Fruit fly (Drosophila melanogaster): ENCODE data around the gene tzn.
A peak's percentile ranks its signal among the peaks of the same experiment; 100 is the strongest.

tzn gene

dm6 chr3L:20798325-20798846, at the start of gene tzn, which contains the start of gene CG3698:
Gene tzn (plus strand): TSS chr3L:20798645.
Gene CG3698 (minus strand): TSS chr3L:20798375.
- no peak for TF ChIP-seq Pif1B (GFP tag; optimal IDR thresholded peaks at IDR 0.05)
- TF ChIP-seq rn (GFP tag; IDR thresholded peaks at IDR 0.05) = peak; percentile 76
- peak; percentile 48 for TF ChIP-seq gl (tag; optimal IDR thresholded peaks at IDR 0.05)
- no peak for TF ChIP-seq CG12605 (GFP tag; IDR thresholded peaks at IDR 0.05)
- peak; percentile 82 for TF ChIP-seq CG34367 (tag; optimal IDR thresholded peaks at IDR 0.05)
- no peak for TF ChIP-seq CG9948 (tag; optimal IDR thresholded peaks at IDR 0.05)
- TF ChIP-seq CG8301 (tag; optimal IDR thresholded peaks at IDR 0.05) = no peak
- TF ChIP-seq CG15710 (tag; optimal IDR thresholded peaks at IDR 0.05) = peak; percentile 72
- TF ChIP-seq CG32121 (GFP tag; IDR thresholded peaks at IDR 0.05) = peak; percentile 59; the same call in 1 of the 2 replicates
- TF ChIP-seq CG4496 (GFP tag; IDR thresholded peaks at IDR 0.05) = peak; percentile 89
- TF ChIP-seq Snoo (tag; optimal IDR thresholded peaks at IDR 0.05) = peak; percentile 93
- TF ChIP-seq EcR (GFP tag; optimal IDR thresholded peaks at IDR 0.05) = no peak
- TF ChIP-seq Ets98B (GFP tag; IDR thresholded peaks at IDR 0.05) = peak; percentile 52; the same call in 1 of the 2 replicates

dm6 chr3L:20750391-20750790, 48.1 kb upstream of the tzn start:
- TF ChIP-seq CG32121 (GFP tag; IDR thresholded peaks at IDR 0.05) (no peak), Ets98B (GFP tag; IDR thresholded peaks at IDR 0.05) (no peak), Snoo (tag; optimal IDR thresholded peaks at IDR 0.05) (no peak), CG13204 (GFP tag; optimal IDR thresholded peaks at IDR 0.05) (no peak), CG12605 (GFP tag; IDR thresholded peaks at IDR 0.05) (no peak), Pif1B (GFP tag; optimal IDR thresholded peaks at IDR 0.05) (no peak), CG15710 (tag; optimal IDR thresholded peaks at IDR 0.05) (no peak), CG8301 (tag; optimal IDR thresholded peaks at IDR 0.05) (no peak)

dm6 chr3L:20752964-20753363, 45.5 kb upstream of the tzn start:
- no peak for TF ChIP-seq CG8301 (tag; optimal IDR thresholded peaks at IDR 0.05)
- TF ChIP-seq CG4496 (GFP tag; IDR thresholded peaks at IDR 0.05) = no peak
- TF ChIP-seq Pif1A (GFP tag; optimal IDR thresholded peaks at IDR 0.05) = no peak
- TF ChIP-seq fd96Ca (GFP tag; IDR thresholded peaks at IDR 0.05) = no peak
- no peak for TF ChIP-seq CG12605 (GFP tag; IDR thresholded peaks at IDR 0.05)
- no peak for TF ChIP-seq CG13204 (GFP tag; optimal IDR thresholded peaks at IDR 0.05)
- no peak for TF ChIP-seq CG14655 (GFP tag; optimal IDR thresholded peaks at IDR 0.05)
- TF ChIP-seq Ets98B (GFP tag; IDR thresholded peaks at IDR 0.05) = no peak
- TF ChIP-seq CG32121 (GFP tag; IDR thresholded peaks at IDR 0.05) = no peak
- TF ChIP-seq CG9948 (tag; optimal IDR thresholded peaks at IDR 0.05) = no peak
- no peak for TF ChIP-seq Pif1B (GFP tag; optimal IDR thresholded peaks at IDR 0.05)
- TF ChIP-seq D1 (tag; optimal IDR thresholded peaks at IDR 0.05) = no peak
- no peak for TF ChIP-seq EcR (GFP tag; optimal IDR thresholded peaks at IDR 0.05)
- no peak for TF ChIP-seq gl (tag; optimal IDR thresholded peaks at IDR 0.05)
- no peak for TF ChIP-seq CG10348 (GFP tag; IDR thresholded peaks at IDR 0.05)
- TF ChIP-seq CG34367 (tag; optimal IDR thresholded peaks at IDR 0.05) = no peak
- no peak for TF ChIP-seq rn (GFP tag; IDR thresholded peaks at IDR 0.05)

- TF ChIP-seq CG10348 (GFP tag; IDR thresholded peaks at IDR 0.05) (no peak), CG17806 (tag; optimal IDR thresholded peaks at IDR 0.05) (no peak), CG34367 (tag; optimal IDR thresholded peaks at IDR 0.05) (no peak), Pif1A (GFP tag; optimal IDR thresholded peaks at IDR 0.05) (no peak), CG32121 (GFP tag; IDR thresholded peaks at IDR 0.05) (no peak), D1 (tag; optimal IDR thresholded peaks at IDR 0.05) (no peak), CG15710 (tag; optimal IDR thresholded peaks at IDR 0.05) (no peak), CG4496 (GFP tag; IDR thresholded peaks at IDR 0.05) (no peak), CG13204 (GFP tag; optimal IDR thresholded peaks at IDR 0.05) (no peak), rn (GFP tag; IDR thresholded peaks at IDR 0.05) (no peak), CG8301 (tag; optimal IDR thresholded peaks at IDR 0.05) (no peak), Ets98B (GFP tag; IDR thresholded peaks at IDR 0.05) (no peak), Snoo (tag; optimal IDR thresholded peaks at IDR 0.05) (no peak)
These were observed 42.9 kb upstream of the tzn start, which contains the start of gene CG33912 for dm6 chr3L:20755585-20755984. Gene CG33912 (minus strand): TSS chr3L:20755685.

dm6 chr3L:20758583-20758982, 39.9 kb upstream of the tzn start, which contains the start of gene CG43251:
Gene CG43251 (plus strand): TSS chr3L:20758883.
- TF ChIP-seq CG15710 (tag; optimal IDR thresholded peaks at IDR 0.05) = no peak
- TF ChIP-seq gl (tag; optimal IDR thresholded peaks at IDR 0.05) = no peak
- no peak for TF ChIP-seq Pif1B (GFP tag; optimal IDR thresholded peaks at IDR 0.05)
- no peak for TF ChIP-seq CG14655 (GFP tag; optimal IDR thresholded peaks at IDR 0.05)
- TF ChIP-seq CG8159 (tag; optimal IDR thresholded peaks at IDR 0.05) = no peak
- no peak for TF ChIP-seq CG8301 (tag; optimal IDR thresholded peaks at IDR 0.05)
- TF ChIP-seq CG13204 (GFP tag; optimal IDR thresholded peaks at IDR 0.05) = no peak
- TF ChIP-seq Ets98B (GFP tag; IDR thresholded peaks at IDR 0.05) = no peak
- no peak for TF ChIP-seq Snoo (tag; optimal IDR thresholded peaks at IDR 0.05)
- TF ChIP-seq CG34367 (tag; optimal IDR thresholded peaks at IDR 0.05) = no peak
- no peak for TF ChIP-seq fd96Ca (GFP tag; IDR thresholded peaks at IDR 0.05)
- no peak for TF ChIP-seq CG9948 (tag; optimal IDR thresholded peaks at IDR 0.05)
- no peak for TF ChIP-seq rn (GFP tag; IDR thresholded peaks at IDR 0.05)
- TF ChIP-seq EcR (GFP tag; optimal IDR thresholded peaks at IDR 0.05) = no peak
- TF ChIP-seq CG10348 (GFP tag; IDR thresholded peaks at IDR 0.05) = no peak
- no peak for TF ChIP-seq D1 (tag; optimal IDR thresholded peaks at IDR 0.05)
- TF ChIP-seq CG17806 (tag; optimal IDR thresholded peaks at IDR 0.05) = no peak

DNA sequence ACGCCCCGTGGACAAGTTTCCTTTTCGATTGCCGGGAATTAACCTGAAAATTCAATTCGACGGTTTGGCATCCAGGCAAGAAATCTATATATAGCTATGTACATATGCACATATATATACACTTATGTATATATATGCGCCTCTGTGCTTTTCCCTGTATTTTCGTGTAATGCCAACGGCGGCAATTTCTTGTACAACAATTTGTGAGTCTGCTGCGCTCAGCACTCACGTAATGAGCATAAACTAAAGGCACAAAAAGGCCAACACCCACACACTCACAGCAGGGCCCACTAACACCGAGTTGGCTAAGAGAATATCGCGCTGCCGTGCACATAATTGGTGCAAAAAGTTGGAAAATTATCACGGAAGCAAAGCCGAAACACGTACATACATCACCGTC, 37.0 kb upstream of the tzn start:
- TF ChIP-seq Snoo (tag; optimal IDR thresholded peaks at IDR 0.05) (no peak), EcR (GFP tag; optimal IDR thresholded peaks at IDR 0.05) (no peak), CG4496 (GFP tag; IDR thresholded peaks at IDR 0.05) (no peak), gl (tag; optimal IDR thresholded peaks at IDR 0.05) (no peak), Pif1A (GFP tag; optimal IDR thresholded peaks at IDR 0.05) (no peak), CG8301 (tag; optimal IDR thresholded peaks at IDR 0.05) (no peak), rn (GFP tag; IDR thresholded peaks at IDR 0.05) (no peak), CG13204 (GFP tag; optimal IDR thresholded peaks at IDR 0.05) (no peak), CG12605 (GFP tag; IDR thresholded peaks at IDR 0.05) (no peak), CG8159 (tag; optimal IDR thresholded peaks at IDR 0.05) (no peak), CG32121 (GFP tag; IDR thresholded peaks at IDR 0.05) (no peak), D1 (tag; optimal IDR thresholded peaks at IDR 0.05) (no peak), CG14655 (GFP tag; optimal IDR thresholded peaks at IDR 0.05) (no peak), CG34367 (tag; optimal IDR thresholded peaks at IDR 0.05) (no peak), fd96Ca (GFP tag; IDR thresholded peaks at IDR 0.05) (no peak)
